Fruit fly (Drosophila melanogaster) whole organism, wandering third instar larva: ENCODE data around the gene CG16800.

Experiments
- CG32264 ChIP-seq: fragments of 200-800 bp; sonication (Bioruptor generic); optimal IDR thresholded peaks from 2 replicates; lab custom pipeline; 2016; ENCODE audit warnings: missing biosample characterization, missing genetic modification characterization
- CrebA ChIP-seq: fragments of 200-800 bp; sonication (Bioruptor generic); optimal IDR thresholded peaks from 2 replicates; lab custom pipeline; 2016; ENCODE audit warnings: missing biosample characterization, mild to moderate bottlenecking, missing genetic modification characterization, borderline replicate concordance
- Dfd ChIP-seq: fragments of >200 bp; optimal IDR thresholded peaks from 2 replicates; lab custom pipeline; 2017; ENCODE audit warnings: missing biosample characterization, missing genetic modification characterization
- Dif ChIP-seq: fragments of 200-275, 200-300 bp; sonication (Bioruptor generic); optimal IDR thresholded peaks from 2 replicates; lab custom pipeline; 2018; ENCODE audit warnings: missing biosample characterization, missing genetic modification characterization; ENCODE audit not compliant: partially characterized antibody
- Hr78 ChIP-seq: fragments of >200 bp; optimal IDR thresholded peaks from 2 replicates; lab custom pipeline; 2017; ENCODE audit warnings: missing biosample characterization, missing genetic modification characterization
- Jra ChIP-seq: sonication (Bioruptor generic); optimal IDR thresholded peaks from 2 replicates; lab custom pipeline; 2016; ENCODE audit warnings: missing biosample characterization, missing genetic modification characterization
- OdsH ChIP-seq: fragments of 200-800 bp; sonication (Bioruptor generic); optimal IDR thresholded peaks from 2 replicates; lab custom pipeline; 2016; ENCODE audit warnings: missing biosample characterization, mild to moderate bottlenecking, missing genetic modification characterization
- br ChIP-seq: fragments of 200-800 bp; sonication (Bioruptor generic); optimal IDR thresholded peaks from 2 replicates; lab custom pipeline; 2016; ENCODE audit warnings: missing biosample characterization, missing genetic modification characterization
- brk ChIP-seq: fragments of 200-800 bp; sonication (Bioruptor generic); optimal IDR thresholded peaks from 2 replicates; lab custom pipeline; 2016; ENCODE audit warnings: missing biosample characterization, mild to moderate bottlenecking, missing genetic modification characterization
- foxo ChIP-seq, 2 experiments: fragments of 200-800 bp; sonication (Bioruptor generic); optimal IDR thresholded peaks; 2 replicates in 1 of 2; 3 replicates in 1 of 2; lab custom pipeline; 2016 to 2017; ENCODE audit warnings: missing biosample characterization in 2 of 2, missing genetic modification characterization in 2 of 2
- fru ChIP-seq: fragments of 200-800 bp; sonication (Bioruptor generic); optimal IDR thresholded peaks from 3 replicates; lab custom pipeline; 2016; ENCODE audit warnings: missing biosample characterization, mild to moderate bottlenecking, missing genetic modification characterization
- lola ChIP-seq: fragments of >200 bp; optimal IDR thresholded peaks from 2 replicates; lab custom pipeline; 2017; ENCODE audit warnings: missing biosample characterization, missing genetic modification characterization
- pan ChIP-seq: fragments of >200 bp; optimal IDR thresholded peaks from 2 replicates; lab custom pipeline; 2017
- sage ChIP-seq: fragments of 200-800 bp; sonication (Bioruptor generic); optimal IDR thresholded peaks from 2 replicates; lab custom pipeline; 2016; ENCODE audit warnings: missing biosample characterization, mild to moderate bottlenecking, missing genetic modification characterization

DNA sequence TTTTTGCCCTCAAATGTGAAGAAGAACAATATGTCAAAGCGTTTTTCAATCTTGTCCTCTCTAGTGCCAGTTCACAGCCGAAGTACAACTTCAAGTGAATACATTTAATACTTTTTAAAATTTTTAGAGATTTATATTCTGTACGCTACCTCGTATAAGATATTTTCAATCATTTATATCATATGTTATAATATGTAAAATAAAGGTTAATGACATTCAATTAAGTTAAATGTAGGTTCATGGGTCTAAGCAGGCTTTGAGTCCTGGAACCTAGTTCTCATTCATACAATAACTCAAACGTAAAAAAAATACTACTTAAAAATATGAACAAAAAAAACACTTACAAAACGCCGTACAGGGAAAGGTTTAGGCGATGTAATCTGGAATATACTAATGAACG lies 45.6 kb upstream of the CG16800 start, which contains the start of gene ACXA:
- TF ChIP-seq foxo (GFP tag; optimal IDR thresholded peaks at IDR 0.05; lab: Kevin White, UChicago) (no peak), Dfd (GFP tag; lab: Kevin White, UChicago) (no peak), CG32264 (GFP tag; lab: Kevin White, UChicago) (no peak), CrebA (GFP tag; lab: Kevin White, UChicago) (no peak), Jra (GFP tag; lab: Kevin White, UChicago) (no peak), Dif (GFP tag; lab: Kevin White, UChicago) (no peak), OdsH (GFP tag; lab: Kevin White, UChicago) (no peak), lola (no peak), brk (GFP tag; lab: Kevin White, UChicago) (no peak), Hr78 (GFP tag; lab: Kevin White, UChicago) (no peak), fru (GFP tag; lab: Kevin White, UChicago) (no peak), br (no peak), sage (GFP tag; lab: Kevin White, UChicago) (no peak), pan (lab: Kevin White, UChicago) (no peak)
